Worm (Caenorhabditis elegans) whole organism, L2 larva: ENCODE measurements around the gene fbxb-45.
A peak's percentile ranks its signal among the peaks of the same experiment; 100 is the strongest.

Experiments
- C34F6.9 ChIP-seq: fragments of 150-350 bp; optimal IDR thresholded peaks from 2 replicates; lab custom pipeline; 2014; ENCODE audit warnings: missing biosample characterization, missing genetic modification characterization
- F13H6.1 ChIP-seq: sonication (generic microtip); optimal IDR thresholded peaks from 2 replicates; lab custom pipeline; 2016; ENCODE audit warnings: missing genetic modification characterization, missing compliant biosample characterization
- R02D3.7 ChIP-seq: fragments of 150-350 bp; optimal IDR thresholded peaks from 2 replicates; lab custom pipeline; 2014; ENCODE audit warnings: missing biosample characterization, missing genetic modification characterization
- Y55F3AM.14 ChIP-seq: fragments of 200-800 bp; sonication (Bioruptor generic); optimal IDR thresholded peaks from 2 replicates; lab custom pipeline; 2018; ENCODE audit warnings: mild to moderate bottlenecking, missing genetic modification characterization, missing compliant biosample characterization
- ZK546.5 ChIP-seq: sonication (generic microtip); optimal IDR thresholded peaks from 2 replicates; lab custom pipeline; 2017; ENCODE audit warnings: missing biosample characterization, missing genetic modification characterization
- alr-1 ChIP-seq: fragments of 150-350 bp; optimal IDR thresholded peaks from 2 replicates; lab custom pipeline; 2014; ENCODE audit warnings: missing biosample characterization, missing genetic modification characterization
- aly-2 ChIP-seq: fragments of 150-350 bp; optimal IDR thresholded peaks from 2 replicates; lab custom pipeline; 2014; ENCODE audit warnings: missing biosample characterization, missing genetic modification characterization
- ama-1 ChIP-seq: fragments of 150-350 bp; optimal IDR thresholded peaks from 2 replicates; lab custom pipeline; 2018; ENCODE audit warnings: inconsistent platforms
- blmp-1 ChIP-seq: sonication (generic microtip); optimal IDR thresholded peaks from 2 replicates; lab custom pipeline; 2017; ENCODE audit warnings: missing genetic modification characterization, mild to moderate bottlenecking, missing compliant biosample characterization, antibody characterized with exemption, moderate library complexity; ENCODE audit not compliant: insufficient read depth
- ceh-16 ChIP-seq: fragments of 150-350 bp; optimal IDR thresholded peaks from 2 replicates; lab custom pipeline; 2014; ENCODE audit warnings: missing biosample characterization, missing genetic modification characterization
- ceh-82 ChIP-seq: fragments of 150-350 bp; optimal IDR thresholded peaks from 2 replicates; lab custom pipeline; 2014; ENCODE audit warnings: missing biosample characterization, missing genetic modification characterization
- crh-2 ChIP-seq: sonication (generic microtip); optimal IDR thresholded peaks from 2 replicates; lab custom pipeline; 2017; ENCODE audit warnings: missing biosample characterization, missing genetic modification characterization
- dmd-4 ChIP-seq: sonication (generic microtip); optimal IDR thresholded peaks from 2 replicates; lab custom pipeline; 2017; ENCODE audit warnings: missing biosample characterization, missing genetic modification characterization
- egl-27 ChIP-seq: sonication (generic microtip); optimal IDR thresholded peaks from 3 replicates; lab custom pipeline; 2017; ENCODE audit warnings: missing biosample characterization, missing genetic modification reagents, missing genetic modification characterization
- elt-1 ChIP-seq: fragments of 150-350 bp; optimal IDR thresholded peaks from 2 replicates; lab custom pipeline; 2014; ENCODE audit warnings: missing biosample characterization, missing genetic modification characterization
- elt-3 ChIP-seq: sonication (generic microtip); optimal IDR thresholded peaks from 2 replicates; lab custom pipeline; 2017; ENCODE audit warnings: missing biosample characterization, missing genetic modification characterization
- fos-1 ChIP-seq: fragments of 150-350 bp; optimal IDR thresholded peaks from 2 replicates; lab custom pipeline; 2014; ENCODE audit warnings: missing biosample characterization, missing genetic modification characterization
- gmeb-1 ChIP-seq: fragments of 150-350 bp; optimal IDR thresholded peaks from 2 replicates; lab custom pipeline; 2014; ENCODE audit warnings: missing biosample characterization, missing genetic modification characterization
- lin-11 ChIP-seq: fragments of 150-350 bp; sonication (generic microtip); optimal IDR thresholded peaks from 2 replicates; lab custom pipeline; 2014; ENCODE audit warnings: missing biosample characterization, missing genetic modification characterization, inconsistent platforms, mixed read lengths
- lin-13 ChIP-seq: fragments of 150-350 bp; optimal IDR thresholded peaks from 2 replicates; lab custom pipeline; 2014; ENCODE audit warnings: missing biosample characterization, missing genetic modification reagents, missing genetic modification characterization
- lin-39 ChIP-seq: fragments of 150-350 bp; optimal IDR thresholded peaks from 2 replicates; lab custom pipeline; 2014; ENCODE audit warnings: missing biosample characterization, missing genetic modification reagents, missing genetic modification characterization
- lsy-2 ChIP-seq, 2 experiments: fragments of 150-350 bp in 1 of 2; sonication (generic microtip) in 1 of 2; optimal IDR thresholded peaks; 2 replicates each; lab custom pipeline; 2014 to 2017; ENCODE audit warnings: missing biosample characterization in 2 of 2, missing genetic modification characterization in 2 of 2
- mab-5 ChIP-seq: fragments of 150-350 bp; optimal IDR thresholded peaks from 2 replicates; lab custom pipeline; 2014; ENCODE audit warnings: missing biosample characterization, missing genetic modification characterization
- mbf-1 ChIP-seq: sonication (generic microtip); optimal IDR thresholded peaks from 2 replicates; lab custom pipeline; 2017; ENCODE audit warnings: missing biosample characterization, missing genetic modification characterization
- mdl-1 ChIP-seq, 2 experiments: fragments of 150-350 bp in 1 of 2; sonication (generic microtip) in 1 of 2; optimal IDR thresholded peaks; 2 replicates each; lab custom pipeline; 2017; ENCODE audit warnings: missing biosample characterization in 2 of 2, missing genetic modification characterization in 2 of 2
- nhr-10 ChIP-seq: sonication (generic microtip); optimal IDR thresholded peaks from 2 replicates; lab custom pipeline; 2017; ENCODE audit warnings: missing biosample characterization, missing genetic modification characterization
- nhr-11 ChIP-seq: fragments of 150-350 bp; optimal IDR thresholded peaks from 2 replicates; lab custom pipeline; 2014; ENCODE audit warnings: missing biosample characterization, missing genetic modification characterization
- nhr-12 ChIP-seq: fragments of 150-350 bp; optimal IDR thresholded peaks from 2 replicates; lab custom pipeline; 2014; ENCODE audit warnings: missing biosample characterization, missing genetic modification characterization
- nhr-129 ChIP-seq: fragments of 150-350 bp; optimal IDR thresholded peaks from 2 replicates; lab custom pipeline; 2014; ENCODE audit warnings: missing biosample characterization, missing genetic modification characterization
- nhr-21 ChIP-seq: fragments of 150-350 bp; optimal IDR thresholded peaks from 2 replicates; lab custom pipeline; 2014; ENCODE audit warnings: missing biosample characterization, missing genetic modification characterization
- nhr-23 ChIP-seq: fragments of 150-350 bp; optimal IDR thresholded peaks from 2 replicates; lab custom pipeline; 2014; ENCODE audit warnings: missing biosample characterization, missing genetic modification reagents, missing genetic modification characterization
- nhr-237 ChIP-seq: fragments of 150-350 bp; optimal IDR thresholded peaks from 2 replicates; lab custom pipeline; 2014; ENCODE audit warnings: missing biosample characterization, missing genetic modification characterization
- nhr-25 ChIP-seq: fragments of 150-350 bp; sonication (generic microtip); optimal IDR thresholded peaks from 3 replicates; lab custom pipeline; 2014; ENCODE audit warnings: missing biosample characterization, missing genetic modification characterization
- nhr-6 ChIP-seq: fragments of 150-350 bp; optimal IDR thresholded peaks from 2 replicates; lab custom pipeline; 2014; ENCODE audit warnings: missing biosample characterization, missing genetic modification characterization
- nhr-77 ChIP-seq: fragments of 150-350 bp; optimal IDR thresholded peaks from 2 replicates; lab custom pipeline; 2014; ENCODE audit warnings: missing biosample characterization, missing genetic modification characterization
- peb-1 ChIP-seq: fragments of 150-350 bp; optimal IDR thresholded peaks from 2 replicates; lab custom pipeline; 2014; ENCODE audit warnings: missing biosample characterization, missing genetic modification characterization
- sem-4 ChIP-seq: fragments of 150-350 bp; optimal IDR thresholded peaks from 2 replicates; lab custom pipeline; 2014; ENCODE audit warnings: missing biosample characterization, missing genetic modification reagents, missing genetic modification characterization
- skn-1 ChIP-seq: sonication (generic microtip); optimal IDR thresholded peaks from 2 replicates; lab custom pipeline; 2017; ENCODE audit warnings: missing biosample characterization, missing genetic modification characterization
- sma-3 ChIP-seq: sonication (generic microtip); optimal IDR thresholded peaks from 2 replicates; lab custom pipeline; 2016; ENCODE audit warnings: missing genetic modification reagents, missing genetic modification characterization, missing compliant biosample characterization
- sma-9 ChIP-seq, 2 experiments: fragments of 150-350 bp in 1 of 2; sonication (generic microtip) in 1 of 2; optimal IDR thresholded peaks; 2 replicates each; lab custom pipeline; 2014 to 2016; ENCODE audit warnings: missing genetic modification characterization in 2 of 2, mild to moderate bottlenecking in 1 of 2, missing biosample characterization in 1 of 2, missing compliant biosample characterization in 1 of 2, missing genetic modification reagents in 1 of 2, moderate library complexity in 1 of 2
- snpc-4 ChIP-seq: fragments of 150-350 bp; optimal IDR thresholded peaks from 2 replicates; lab custom pipeline; 2014; ENCODE audit warnings: missing biosample characterization, missing genetic modification characterization
- unc-39 ChIP-seq: fragments of 150-350 bp; optimal IDR thresholded peaks from 2 replicates; lab custom pipeline; 2014; ENCODE audit warnings: missing biosample characterization, missing genetic modification characterization
- unc-55 ChIP-seq: fragments of 150-350 bp; sonication (generic microtip); optimal IDR thresholded peaks from 3 replicates; lab custom pipeline; 2014; ENCODE audit warnings: missing biosample characterization, missing genetic modification reagents, missing genetic modification characterization
- unc-62 ChIP-seq: fragments of 150-350 bp; optimal IDR thresholded peaks from 2 replicates; lab custom pipeline; 2014; ENCODE audit warnings: missing biosample characterization, missing genetic modification reagents, missing genetic modification characterization
- zag-1 ChIP-seq: fragments of 150-350 bp; optimal IDR thresholded peaks from 2 replicates; lab custom pipeline; 2014; ENCODE audit warnings: missing biosample characterization, missing genetic modification characterization
- ztf-1 ChIP-seq: fragments of 200-800 bp; sonication (Bioruptor generic); conservative IDR thresholded peaks from 2 replicates; pipeline ENCODE4 v1.3.6; 2022; ENCODE audit warnings: missing genetic modification characterization, missing compliant biosample characterization
- ztf-11 ChIP-seq: sonication (generic microtip); optimal IDR thresholded peaks from 2 replicates; lab custom pipeline; 2017; ENCODE audit warnings: missing biosample characterization, missing genetic modification characterization
- ztf-4 ChIP-seq: fragments of 150-350 bp; optimal IDR thresholded peaks from 2 replicates; lab custom pipeline; 2014; ENCODE audit warnings: missing biosample characterization, missing genetic modification characterization

fbxb-45 gene

ce11 chrII:1085546-1085945 lies 41.7 kb upstream of the fbxb-45 start:
- no peak for TF ChIP-seq ama-1 (lab: Kevin White, UChicago)
- no peak for TF ChIP-seq unc-62 (GFP tag; lab: Kevin White, UChicago)
- TF ChIP-seq alr-1 (tag; lab: Kevin White, UChicago): no peak
- no peak for TF ChIP-seq nhr-25
- TF ChIP-seq nhr-6 (tag; lab: Kevin White, UChicago): no peak
- TF ChIP-seq nhr-12 (tag; lab: Kevin White, UChicago): no peak
- TF ChIP-seq nhr-237 (tag; lab: Kevin White, UChicago): no peak
- no peak for TF ChIP-seq sma-3 (GFP tag; lab: Kevin White, UChicago)
- no peak for TF ChIP-seq nhr-77

- peak; percentile 33 for TF ChIP-seq mab-5 (tag; lab: Kevin White, UChicago)
- no peak for TF ChIP-seq lin-39 (tag; lab: Kevin White, UChicago)
- TF ChIP-seq ZK546.5 (tag; lab: Kevin White, UChicago): no peak
- TF ChIP-seq nhr-23 (tag; lab: Kevin White, UChicago): no peak
- TF ChIP-seq dmd-4 (tag; lab: Kevin White, UChicago): no peak
- no peak for TF ChIP-seq ztf-1
- no peak for TF ChIP-seq nhr-10
- TF ChIP-seq nhr-237 (tag; lab: Kevin White, UChicago): no peak
- TF ChIP-seq sma-9 (GFP tag; optimal IDR thresholded peaks at IDR 0.05; lab: Kevin White, UChicago): peak; percentile 74
- TF ChIP-seq sma-9 (tag; optimal IDR thresholded peaks at IDR 0.05; lab: Kevin White, UChicago): no peak
- no peak for TF ChIP-seq ama-1 (lab: Kevin White, UChicago)
- TF ChIP-seq snpc-4 (tag; lab: Kevin White, UChicago): no peak
- TF ChIP-seq unc-55 (GFP tag; lab: Kevin White, UChicago): peak; percentile 46
- TF ChIP-seq skn-1: no peak
- TF ChIP-seq zag-1: no peak
- no peak for TF ChIP-seq R02D3.7 (tag; lab: Kevin White, UChicago)
- no peak for TF ChIP-seq nhr-77
- TF ChIP-seq nhr-11 (tag; lab: Kevin White, UChicago): no peak
- TF ChIP-seq lin-11 (tag; lab: Kevin White, UChicago): no peak
- no peak for TF ChIP-seq nhr-12 (tag; lab: Kevin White, UChicago)
- no peak for TF ChIP-seq blmp-1 (tag; lab: Kevin White, UChicago)
- TF ChIP-seq fos-1 (tag; lab: Kevin White, UChicago): no peak
- no peak for TF ChIP-seq ceh-16 (tag; lab: Kevin White, UChicago)
- peak; percentile 60 for TF ChIP-seq egl-27 (tag; lab: Kevin White, UChicago)
- no peak for TF ChIP-seq nhr-25
- TF ChIP-seq sem-4 (tag; lab: Kevin White, UChicago): no peak
- peak; percentile 38 for TF ChIP-seq lin-13
- TF ChIP-seq mdl-1 (tag; optimal IDR thresholded peaks at IDR 0.05; lab: Kevin White, UChicago): no peak
- TF ChIP-seq C34F6.9 (tag; lab: Kevin White, UChicago): peak; percentile 57
- no peak for TF ChIP-seq gmeb-1 (tag; lab: Kevin White, UChicago)
- TF ChIP-seq ztf-11: no peak
- TF ChIP-seq nhr-21 (tag; lab: Kevin White, UChicago): no peak
- no peak for TF ChIP-seq elt-1 (tag; lab: Kevin White, UChicago)
- no peak for TF ChIP-seq ceh-82 (tag; lab: Kevin White, UChicago)
- TF ChIP-seq crh-2 (tag; lab: Kevin White, UChicago): peak; percentile 48
- TF ChIP-seq nhr-129: peak; percentile 71
- TF ChIP-seq unc-62 (GFP tag; lab: Kevin White, UChicago): no peak
- no peak for TF ChIP-seq nhr-6 (tag; lab: Kevin White, UChicago)
- no peak for TF ChIP-seq elt-3 (tag; lab: Kevin White, UChicago)
- TF ChIP-seq Y55F3AM.14 (GFP tag; lab: Kevin White, UChicago): no peak
- TF ChIP-seq ztf-4 (tag; lab: Kevin White, UChicago): no peak
- TF ChIP-seq aly-2: no peak
- TF ChIP-seq unc-39 (tag; lab: Kevin White, UChicago): no peak
- peak; percentile 90 for TF ChIP-seq F13H6.1 (tag; lab: Kevin White, UChicago)
- TF ChIP-seq mbf-1 (tag; lab: Kevin White, UChicago): no peak
- TF ChIP-seq sma-3 (GFP tag; lab: Kevin White, UChicago): no peak
- peak; percentile 30 to 69 for TF ChIP-seq lsy-2 (tag; optimal IDR thresholded peaks at IDR 0.05; lab: Kevin White, UChicago)
- TF ChIP-seq alr-1 (tag; lab: Kevin White, UChicago): no peak
- TF ChIP-seq peb-1: no peak
These were observed 41.1 kb upstream of the fbxb-45 start for ce11 chrII:1084899-1085298.
